Fruit fly (Drosophila melanogaster) Kc167 (cell line): ENCODE measurements around the gene CG14667.

Experiments used
- insv ChIP-seq: fragments of >200 bp; optimal IDR thresholded peaks from 3 replicates; lab custom pipeline; 2018; ENCODE audit warnings: missing external identifiers
- ttk ChIP-seq: sonication (Bioruptor generic); optimal IDR thresholded peaks from 2 replicates; lab custom pipeline; 2017; ENCODE audit warnings: missing external identifiers

DNA sequence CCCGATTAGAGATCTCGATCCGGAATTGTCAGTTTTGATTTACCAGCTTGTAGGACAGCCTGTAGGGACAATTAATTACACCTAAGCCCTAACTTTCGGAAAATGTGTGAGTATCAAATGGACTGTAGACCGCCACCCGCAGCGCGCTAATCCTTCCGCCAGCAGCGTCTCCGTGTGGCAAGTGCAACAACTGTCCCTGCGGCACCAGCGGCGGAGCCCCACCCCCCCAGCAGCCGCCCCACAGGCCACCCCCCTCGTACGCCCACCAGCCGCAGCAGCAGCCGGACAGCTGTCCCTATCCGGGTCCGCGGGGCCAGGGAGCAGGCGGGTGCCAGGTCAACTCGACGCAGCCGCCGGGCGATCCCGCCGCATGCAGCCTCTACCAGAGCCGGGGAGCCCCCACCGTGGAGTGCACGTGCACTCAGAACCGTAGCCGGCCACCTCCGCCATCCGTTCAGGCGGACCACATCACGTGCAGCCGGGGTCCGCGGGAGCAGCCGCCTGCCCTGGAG, 5.3 kb upstream of the CG14667 start, which contains the start of the genes CG31542 and CG34277:
- TF ChIP-seq insv (lab: Kevin White, UChicago): no peak
- TF ChIP-seq ttk (lab: Kevin White, UChicago): no peak
